Worm (Caenorhabditis elegans) whole organism, L2 larva: ENCODE measurements around the gene F20D1.22.

Source experiments
- C34F6.9 ChIP-seq: fragments of 150-350 bp; optimal IDR thresholded peaks from 2 replicates; lab custom pipeline; 2014; ENCODE audit warnings: missing biosample characterization, missing genetic modification characterization
- R02D3.7 ChIP-seq: fragments of 150-350 bp; optimal IDR thresholded peaks from 2 replicates; lab custom pipeline; 2014; ENCODE audit warnings: missing biosample characterization, missing genetic modification characterization
- alr-1 ChIP-seq: fragments of 150-350 bp; optimal IDR thresholded peaks from 2 replicates; lab custom pipeline; 2014; ENCODE audit warnings: missing biosample characterization, missing genetic modification characterization
- ama-1 ChIP-seq: fragments of 150-350 bp; optimal IDR thresholded peaks from 2 replicates; lab custom pipeline; 2018; ENCODE audit warnings: inconsistent platforms
- ceh-82 ChIP-seq: fragments of 150-350 bp; optimal IDR thresholded peaks from 2 replicates; lab custom pipeline; 2014; ENCODE audit warnings: missing biosample characterization, missing genetic modification characterization
- crh-2 ChIP-seq: sonication (generic microtip); optimal IDR thresholded peaks from 2 replicates; lab custom pipeline; 2017; ENCODE audit warnings: missing biosample characterization, missing genetic modification characterization
- egl-27 ChIP-seq: sonication (generic microtip); optimal IDR thresholded peaks from 3 replicates; lab custom pipeline; 2017; ENCODE audit warnings: missing biosample characterization, missing genetic modification reagents, missing genetic modification characterization
- lin-39 ChIP-seq: fragments of 150-350 bp; optimal IDR thresholded peaks from 2 replicates; lab custom pipeline; 2014; ENCODE audit warnings: missing biosample characterization, missing genetic modification reagents, missing genetic modification characterization
- mab-5 ChIP-seq: fragments of 150-350 bp; optimal IDR thresholded peaks from 2 replicates; lab custom pipeline; 2014; ENCODE audit warnings: missing biosample characterization, missing genetic modification characterization
- mdl-1 ChIP-seq, 2 experiments: fragments of 150-350 bp in 1 of 2; sonication (generic microtip) in 1 of 2; optimal IDR thresholded peaks; 2 replicates each; lab custom pipeline; 2017; ENCODE audit warnings: missing biosample characterization in 2 of 2, missing genetic modification characterization in 2 of 2
- nhr-23 ChIP-seq: fragments of 150-350 bp; optimal IDR thresholded peaks from 2 replicates; lab custom pipeline; 2014; ENCODE audit warnings: missing biosample characterization, missing genetic modification reagents, missing genetic modification characterization
- nhr-77 ChIP-seq: fragments of 150-350 bp; optimal IDR thresholded peaks from 2 replicates; lab custom pipeline; 2014; ENCODE audit warnings: missing biosample characterization, missing genetic modification characterization
- unc-62 ChIP-seq: fragments of 150-350 bp; optimal IDR thresholded peaks from 2 replicates; lab custom pipeline; 2014; ENCODE audit warnings: missing biosample characterization, missing genetic modification reagents, missing genetic modification characterization
- zag-1 ChIP-seq: fragments of 150-350 bp; optimal IDR thresholded peaks from 2 replicates; lab custom pipeline; 2014; ENCODE audit warnings: missing biosample characterization, missing genetic modification characterization

ce11 chrX:14951797-14952196, 14.8 kb upstream of the F20D1.22 start:
- TF ChIP-seq nhr-23 (tag; lab: Kevin White, UChicago) (no peak), alr-1 (tag; lab: Kevin White, UChicago) (no peak), mdl-1 (tag; optimal IDR thresholded peaks at IDR 0.05; lab: Kevin White, UChicago) (no peak), C34F6.9 (tag; lab: Kevin White, UChicago) (no peak), crh-2 (tag; lab: Kevin White, UChicago) (no peak), nhr-77 (tag; lab: Kevin White, UChicago) (no peak), ama-1 (lab: Kevin White, UChicago) (no peak), egl-27 (tag; lab: Kevin White, UChicago) (no peak), zag-1 (no peak), R02D3.7 (tag; lab: Kevin White, UChicago) (no peak), ceh-82 (tag; lab: Kevin White, UChicago) (no peak), lin-39 (tag; lab: Kevin White, UChicago) (no peak), unc-62 (GFP tag; lab: Kevin White, UChicago) (no peak), mab-5 (tag; lab: Kevin White, UChicago) (no peak)
